Worm (Caenorhabditis elegans) whole organism, early embryonic: ENCODE measurements around the gene C38C6.3.

ENCODE experiments used
- B0310.2 ChIP-seq: sonication (generic microtip); optimal IDR thresholded peaks from 2 replicates; lab custom pipeline; 2016; ENCODE audit warnings: mild to moderate bottlenecking, missing genetic modification characterization, missing compliant biosample characterization
- ama-1 ChIP-seq: fragments of 150-350 bp; optimal IDR thresholded peaks from 2 replicates; lab custom pipeline; 2014
- ceh-13 ChIP-seq: fragments of 200-800 bp; sonication (Bioruptor generic); optimal IDR thresholded peaks from 2 replicates; lab custom pipeline; 2018; ENCODE audit warnings: mild to moderate bottlenecking, missing genetic modification characterization, missing compliant biosample characterization
- hmg-4 ChIP-seq: fragments of 200-800 bp; sonication (Bioruptor generic); optimal IDR thresholded peaks from 2 replicates; lab custom pipeline; 2018; ENCODE audit warnings: mild to moderate bottlenecking, missing genetic modification characterization, missing compliant biosample characterization
- pes-1 ChIP-seq: fragments of 200-800 bp; sonication (Bioruptor generic); IDR thresholded peaks from 2 replicates; pipeline ENCODE4 v1.3.6; 2022; ENCODE audit warnings: missing genetic modification reagents, missing genetic modification characterization, missing compliant biosample characterization
- scrt-1 ChIP-seq: fragments of 200-800 bp; sonication (Bioruptor generic); IDR thresholded peaks from 2 replicates; pipeline ENCODE4 v1.3.6; 2022; ENCODE audit warnings: missing genetic modification characterization, missing compliant biosample characterization
- sea-1 ChIP-seq: fragments of 200-800 bp; sonication (Bioruptor generic); conservative IDR thresholded peaks from 2 replicates; pipeline ENCODE4 v1.3.6; 2022; ENCODE audit warnings: missing genetic modification characterization, missing compliant biosample characterization
- tbx-11 ChIP-seq: fragments of 200-800 bp; sonication (Bioruptor generic); IDR thresholded peaks from 2 replicates; pipeline ENCODE4 v1.3.6; 2022; ENCODE audit warnings: missing genetic modification characterization, missing compliant biosample characterization
- tbx-37 ChIP-seq: fragments of 200-800 bp; sonication (Bioruptor generic); conservative IDR thresholded peaks from 2 replicates; pipeline ENCODE4 v1.3.6; 2022; ENCODE audit warnings: missing genetic modification reagents, missing genetic modification characterization, missing compliant biosample characterization
- tra-4 ChIP-seq: sonication (generic microtip); optimal IDR thresholded peaks from 2 replicates; lab custom pipeline; 2017; ENCODE audit warnings: missing genetic modification characterization, missing compliant biosample characterization

DNA sequence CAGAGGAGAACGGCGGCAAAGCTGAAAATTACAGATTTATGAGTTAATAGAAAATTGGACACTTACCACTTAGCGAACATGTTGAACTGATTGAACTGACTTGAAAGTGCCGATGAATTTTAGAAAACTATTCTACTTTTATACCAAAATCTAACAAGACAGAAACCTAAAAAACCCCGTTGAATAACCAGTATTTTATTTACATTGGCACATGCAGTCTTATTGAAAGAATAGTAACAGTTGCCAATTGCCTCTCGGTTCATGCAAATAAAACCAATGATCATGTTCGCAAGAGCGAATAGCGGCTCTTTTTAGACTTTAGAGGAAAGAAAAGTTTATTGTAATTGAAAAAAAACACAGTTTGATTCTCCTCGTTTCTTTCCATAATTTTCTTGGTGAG lies 44.8 kb upstream of the C38C6.3 start, which contains the start of gene nspb-10:
- no peak for TF ChIP-seq pes-1 (GFP tag; lab: Robert Waterston, UW)
- TF ChIP-seq ama-1 (lab: Kevin White, UChicago): no peak
- no peak for TF ChIP-seq tbx-37 (GFP tag; lab: Robert Waterston, UW)
- no peak for TF ChIP-seq ceh-13
- no peak for TF ChIP-seq B0310.2 (tag; lab: Kevin White, UChicago)
- TF ChIP-seq scrt-1: no peak
- TF ChIP-seq hmg-4 (GFP tag; lab: Kevin White, UChicago): no peak
- no peak for TF ChIP-seq tbx-11
- no peak for TF ChIP-seq sea-1 (GFP tag; lab: Robert Waterston, UW)
- no peak for TF ChIP-seq tra-4 (tag; lab: Kevin White, UChicago)
